Fruit fly (Drosophila melanogaster) whole organism, embryonic: ENCODE data around the gene Veneno.

Experiments used
- ATbp ChIP-seq: fragments of 200-800 bp; sonication (Bioruptor generic); optimal IDR thresholded peaks from 2 replicates; lab custom pipeline; 2017; ENCODE audit warnings: missing biosample characterization, mild to moderate bottlenecking, missing genetic modification characterization, missing genetic modification reagents
- Atf6 ChIP-seq: fragments of 200-800 bp; sonication (Bioruptor generic); IDR thresholded peaks from 2 replicates; pipeline ENCODE4 v1.3.6; 2022; ENCODE audit warnings: missing biosample characterization, missing genetic modification characterization
- Blimp-1 ChIP-seq: fragments of 200-800 bp; sonication (Bioruptor generic); optimal IDR thresholded peaks from 3 replicates; lab custom pipeline; 2018; ENCODE audit warnings: missing biosample characterization, missing genetic modification characterization, mild to moderate bottlenecking, moderate library complexity, missing genetic modification reagents
- BtbVII ChIP-seq: fragments of 200-800 bp; sonication (Bioruptor generic); optimal IDR thresholded peaks from 3 replicates; lab custom pipeline; 2017; ENCODE audit warnings: missing biosample characterization, mild to moderate bottlenecking, missing genetic modification characterization
- CG10267 ChIP-seq: fragments of 200-800 bp; sonication (Bioruptor generic); optimal IDR thresholded peaks from 2 replicates; lab custom pipeline; 2018; ENCODE audit warnings: missing biosample characterization, mild to moderate bottlenecking, missing genetic modification characterization, moderate library complexity
- CG10543 ChIP-seq: fragments of 200-800 bp; sonication (Bioruptor generic); optimal IDR thresholded peaks from 3 replicates; lab custom pipeline; 2017; ENCODE audit warnings: missing biosample characterization, mild to moderate bottlenecking, missing genetic modification characterization, moderate library complexity
- CG11456 ChIP-seq: fragments of 200-800 bp; sonication (Bioruptor generic); IDR thresholded peaks from 3 replicates; pipeline ENCODE4 v1.3.6; 2022; ENCODE audit warnings: missing biosample characterization, missing genetic modification characterization
- CG11504 ChIP-seq: fragments of 200-800 bp; sonication (Bioruptor generic); optimal IDR thresholded peaks from 3 replicates; lab custom pipeline; 2019; ENCODE audit warnings: missing biosample characterization, mild to moderate bottlenecking, missing genetic modification characterization, moderate library complexity
- CG12104 ChIP-seq: fragments of 200-800 bp; sonication (Bioruptor generic); optimal IDR thresholded peaks from 3 replicates; lab custom pipeline; 2016; ENCODE audit warnings: missing biosample characterization, missing genetic modification characterization
- CG15011 ChIP-seq: fragments of 200-800 bp; sonication (Bioruptor generic); optimal IDR thresholded peaks from 3 replicates; lab custom pipeline; 2018; ENCODE audit warnings: missing biosample characterization, mild to moderate bottlenecking, missing genetic modification characterization
- CG15269 ChIP-seq: fragments of 200-800 bp; sonication (Bioruptor generic); optimal IDR thresholded peaks from 2 replicates; lab custom pipeline; 2018; ENCODE audit warnings: missing biosample characterization, mild to moderate bottlenecking, missing genetic modification characterization, moderate library complexity
- CG1647 ChIP-seq: fragments of 200-800 bp; sonication (Bioruptor generic); optimal IDR thresholded peaks from 3 replicates; lab custom pipeline; 2016; ENCODE audit warnings: missing biosample characterization, missing genetic modification characterization
- CG18619 ChIP-seq: fragments of 200-800 bp; sonication (Bioruptor generic); optimal IDR thresholded peaks from 3 replicates; lab custom pipeline; 2017; ENCODE audit warnings: missing biosample characterization, mild to moderate bottlenecking, missing genetic modification characterization
- CG2116 ChIP-seq: fragments of 200-800 bp; sonication (Bioruptor generic); optimal IDR thresholded peaks from 3 replicates; lab custom pipeline; 2018; ENCODE audit warnings: missing biosample characterization, mild to moderate bottlenecking, missing genetic modification characterization
- CG2199 ChIP-seq: fragments of 200-800 bp; sonication (Bioruptor generic); IDR thresholded peaks from 3 replicates; pipeline ENCODE4 v1.3.6; 2022; ENCODE audit warnings: missing biosample characterization, missing genetic modification characterization
- CG30403 ChIP-seq: fragments of 200-800 bp; sonication (Bioruptor generic); optimal IDR thresholded peaks from 3 replicates; lab custom pipeline; 2016; ENCODE audit warnings: missing biosample characterization, missing genetic modification characterization
- CG3163 ChIP-seq: fragments of 200-800 bp; sonication (Bioruptor generic); optimal IDR thresholded peaks from 3 replicates; lab custom pipeline; 2016; ENCODE audit warnings: missing biosample characterization, missing genetic modification characterization
- CG34224 ChIP-seq: fragments of 200-800 bp; sonication (Bioruptor generic); IDR thresholded peaks from 3 replicates; pipeline ENCODE4 v1.3.6; 2022; ENCODE audit warnings: missing biosample characterization, missing genetic modification characterization; ENCODE audit not compliant: partially characterized antibody
- CG4617 ChIP-seq: fragments of 200-800 bp; sonication (Bioruptor generic); optimal IDR thresholded peaks from 3 replicates; lab custom pipeline; 2016; ENCODE audit warnings: missing biosample characterization, missing genetic modification characterization, borderline replicate concordance
- CG4854 ChIP-seq: fragments of 200-800 bp; sonication (Bioruptor generic); optimal IDR thresholded peaks from 2 replicates; lab custom pipeline; 2016; ENCODE audit warnings: missing biosample characterization, missing genetic modification characterization, inconsistent platforms
- CG6854 ChIP-seq: fragments of 200-800 bp; sonication (Bioruptor generic); optimal IDR thresholded peaks from 3 replicates; lab custom pipeline; 2017; ENCODE audit warnings: missing biosample characterization, mild to moderate bottlenecking, missing genetic modification characterization
- CG7839 ChIP-seq: fragments of 200-800 bp; sonication (Bioruptor generic); optimal IDR thresholded peaks from 3 replicates; lab custom pipeline; 2018; ENCODE audit warnings: missing biosample characterization, mild to moderate bottlenecking, missing genetic modification characterization, moderate library complexity
- CG8290 ChIP-seq, 3 experiments: fragments of 200-800 bp; sonication (Bioruptor generic); optimal IDR thresholded peaks; 2 replicates each; lab custom pipeline; 2016 to 2019; ENCODE audit warnings: missing biosample characterization in 3 of 3, missing genetic modification characterization in 3 of 3, mild to moderate bottlenecking in 2 of 3, moderate library complexity in 1 of 3
- CG9727 ChIP-seq: fragments of 200-800 bp; sonication (Bioruptor generic); optimal IDR thresholded peaks from 3 replicates; lab custom pipeline; 2017; ENCODE audit warnings: missing biosample characterization, mild to moderate bottlenecking, missing genetic modification characterization
- CG9817 ChIP-seq: fragments of 200-800 bp; sonication (Bioruptor generic); optimal IDR thresholded peaks from 2 replicates; lab custom pipeline; 2018; ENCODE audit warnings: missing biosample characterization, mild to moderate bottlenecking, missing genetic modification characterization, moderate library complexity
- CoRest ChIP-seq: fragments of 200-800 bp; sonication (Bioruptor generic); optimal IDR thresholded peaks from 3 replicates; lab custom pipeline; 2018; ENCODE audit warnings: missing biosample characterization, mild to moderate bottlenecking, missing genetic modification characterization, moderate library complexity
- D19B ChIP-seq: fragments of 200-800 bp; sonication (Bioruptor generic); optimal IDR thresholded peaks from 2 replicates; lab custom pipeline; 2017; ENCODE audit warnings: missing biosample characterization, mild to moderate bottlenecking, missing genetic modification characterization
- Deaf1 ChIP-seq: fragments of 200-800 bp; optimal IDR thresholded peaks from 3 replicates; lab custom pipeline; 2019; ENCODE audit warnings: missing biosample characterization, mild to moderate bottlenecking, missing genetic modification characterization, moderate library complexity
- Dfd ChIP-seq, 2 experiments: fragments of >200 bp; optimal IDR thresholded peaks; 2 replicates each; lab custom pipeline; 2017; ENCODE audit warnings: missing biosample characterization in 2 of 2, missing genetic modification characterization in 2 of 2
- H15 ChIP-seq: fragments of 200-800 bp; sonication (Bioruptor generic); IDR thresholded peaks from 3 replicates; pipeline ENCODE4 v1.3.6; 2022; ENCODE audit warnings: missing biosample characterization, missing genetic modification characterization
- Hmx ChIP-seq: fragments of 200-800 bp; sonication (Bioruptor generic); optimal IDR thresholded peaks from 2 replicates; lab custom pipeline; 2016; ENCODE audit warnings: missing biosample characterization, missing genetic modification characterization
- Lpt ChIP-seq: fragments of >200 bp; optimal IDR thresholded peaks from 2 replicates; lab custom pipeline; 2018; ENCODE audit warnings: missing biosample characterization, missing genetic modification characterization
- Mad ChIP-seq: fragments of 200-800 bp; sonication (Bioruptor generic); optimal IDR thresholded peaks from 2 replicates; lab custom pipeline; 2016; ENCODE audit warnings: missing biosample characterization, missing genetic modification characterization
- Max ChIP-seq: fragments of 200-800 bp; sonication (Bioruptor generic); optimal IDR thresholded peaks from 2 replicates; lab custom pipeline; 2016; ENCODE audit warnings: missing biosample characterization, mild to moderate bottlenecking, missing genetic modification characterization
- Meics ChIP-seq: fragments of 200-800 bp; sonication (Bioruptor generic); optimal IDR thresholded peaks from 2 replicates; lab custom pipeline; 2017; ENCODE audit warnings: missing biosample characterization, mild to moderate bottlenecking, missing genetic modification characterization
- NK7.1 ChIP-seq: fragments of 200-800 bp; sonication (Bioruptor generic); optimal IDR thresholded peaks from 3 replicates; lab custom pipeline; 2016; ENCODE audit warnings: missing biosample characterization, missing genetic modification characterization
- Ssrp ChIP-seq: fragments of 200-800 bp; sonication (Bioruptor generic); optimal IDR thresholded peaks from 2 replicates; lab custom pipeline; 2018; ENCODE audit warnings: missing biosample characterization, mild to moderate bottlenecking, missing genetic modification characterization, moderate library complexity
- chm ChIP-seq: fragments of 200-800 bp; sonication (Bioruptor generic); IDR thresholded peaks from 2 replicates; pipeline ENCODE4 v1.3.6; 2022; ENCODE audit warnings: missing biosample characterization, missing genetic modification characterization
- dpn ChIP-seq, 2 experiments: fragments of 200-800 bp; sonication (Bioruptor generic); optimal IDR thresholded peaks; 3 replicates each; lab custom pipeline; 2016; ENCODE audit warnings: missing biosample characterization in 2 of 2, missing genetic modification characterization in 2 of 2
- emc ChIP-seq: fragments of 200-800 bp; sonication (Bioruptor generic); optimal IDR thresholded peaks from 2 replicates; lab custom pipeline; 2016; ENCODE audit warnings: missing biosample characterization, missing genetic modification characterization
- hb ChIP-seq: fragments of 200-800 bp; sonication (Bioruptor generic); IDR thresholded peaks from 3 replicates; pipeline ENCODE4 v1.3.6; 2022; ENCODE audit warnings: missing biosample characterization, missing genetic modification characterization; ENCODE audit not compliant: partially characterized antibody
- ind ChIP-seq: fragments of 200-800 bp; sonication (Bioruptor generic); optimal IDR thresholded peaks from 3 replicates; lab custom pipeline; 2016; ENCODE audit warnings: missing biosample characterization, missing genetic modification characterization
- kay ChIP-seq: fragments of 200-800 bp; sonication (Bioruptor generic); optimal IDR thresholded peaks from 2 replicates; lab custom pipeline; 2016; ENCODE audit warnings: missing biosample characterization, missing genetic modification characterization
- run ChIP-seq: fragments of 200-800 bp; sonication (Bioruptor generic); optimal IDR thresholded peaks from 3 replicates; lab custom pipeline; 2018; ENCODE audit warnings: missing biosample characterization, mild to moderate bottlenecking, missing genetic modification characterization
- tx ChIP-seq: fragments of 200-800 bp; sonication (Bioruptor generic); optimal IDR thresholded peaks from 2 replicates; lab custom pipeline; 2016; ENCODE audit warnings: missing biosample characterization, missing genetic modification characterization
- wek ChIP-seq: fragments of 200-800 bp; sonication (Bioruptor generic); optimal IDR thresholded peaks from 3 replicates; lab custom pipeline; 2018; ENCODE audit warnings: missing biosample characterization, mild to moderate bottlenecking, missing genetic modification characterization, moderate library complexity
- zen2 ChIP-seq: fragments of 200-800 bp; sonication (Bioruptor generic); IDR thresholded peaks from 3 replicates; pipeline ENCODE4 v1.3.6; 2022; ENCODE audit warnings: missing biosample characterization, missing genetic modification characterization; ENCODE audit not compliant: partially characterized antibody
- zfh2 ChIP-seq: fragments of 200-800 bp; sonication (Bioruptor generic); optimal IDR thresholded peaks from 2 replicates; lab custom pipeline; 2016; ENCODE audit warnings: missing biosample characterization, missing genetic modification characterization

The Veneno gene

DNA sequence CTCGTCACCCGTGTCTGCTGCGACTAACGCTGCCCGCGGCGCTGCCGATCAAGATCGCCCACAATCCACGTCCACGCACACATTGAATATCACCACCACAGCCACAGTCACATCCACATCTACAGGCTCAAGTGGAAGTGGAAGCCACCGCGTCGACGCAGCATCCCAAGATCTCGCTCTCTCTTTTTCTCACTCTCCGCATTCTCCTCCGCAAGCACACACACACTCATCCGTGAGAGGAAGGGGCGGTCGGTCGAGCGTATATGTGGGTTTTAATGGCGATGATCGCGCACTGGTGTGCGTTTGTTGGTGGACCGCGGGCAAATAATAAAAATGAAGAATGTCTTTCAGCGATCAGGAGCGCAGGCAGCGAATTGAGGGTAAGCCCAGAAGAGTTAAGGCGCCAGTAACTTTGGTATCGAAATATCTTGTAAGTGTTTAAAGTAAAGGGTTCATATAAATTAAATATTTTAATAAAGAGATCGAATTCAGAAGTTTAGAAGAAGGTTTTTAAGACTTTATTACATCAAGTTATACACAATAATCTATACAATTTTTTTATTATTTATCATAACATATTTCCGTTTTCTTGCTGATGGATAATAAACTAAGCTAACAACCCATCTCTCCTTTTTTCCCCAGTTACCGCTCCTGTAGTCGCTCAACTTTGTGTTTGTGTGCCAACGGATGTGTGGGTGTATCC lies 28.4 kb downstream of the Veneno start, which contains the start of gene Poxm (continued):
- TF ChIP-seq Dfd (GFP tag; optimal IDR thresholded peaks at IDR 0.05; lab: Kevin White, UChicago): peak in 1 of 2 experiments; percentile 83
- peak; percentile 93 for TF ChIP-seq CG11504 (tag; lab: Kevin White, UChicago)
- TF ChIP-seq kay (GFP tag; lab: Kevin White, UChicago): peak; percentile 74
- peak; percentile 97 for TF ChIP-seq CoRest (tag; lab: Kevin White, UChicago)
- TF ChIP-seq run (tag; lab: Kevin White, UChicago): peak; percentile 77
- TF ChIP-seq CG6854 (GFP tag; lab: Kevin White, UChicago): peak; percentile 70
- TF ChIP-seq CG7839: peak; percentile 97
- TF ChIP-seq CG30403 (GFP tag; lab: Kevin White, UChicago): peak; percentile 95
- peak; percentile 85 for TF ChIP-seq CG10543
- peak; percentile 40 for TF ChIP-seq CG2116 (GFP tag; lab: Kevin White, UChicago)
- no peak for TF ChIP-seq hb (GFP tag; lab: Robert Waterston, UW)
- peak; percentile 78 for TF ChIP-seq CG8290 (GFP tag; optimal IDR thresholded peaks at IDR 0.05; lab: Kevin White, UChicago)
- peak in 1 of 2 experiments; percentile 83 for TF ChIP-seq CG8290 (tag; optimal IDR thresholded peaks at IDR 0.05; lab: Kevin White, UChicago)
- TF ChIP-seq CG10267 (tag; lab: Kevin White, UChicago): peak; percentile 86
- peak; percentile 84 for TF ChIP-seq CG15011 (GFP tag; lab: Kevin White, UChicago)
- TF ChIP-seq BtbVII (GFP tag; lab: Kevin White, UChicago): peak; percentile 82
- TF ChIP-seq emc: no peak
- TF ChIP-seq CG9817 (tag; lab: Kevin White, UChicago): peak; percentile 87
- peak; percentile 81 for TF ChIP-seq ATbp (GFP tag; lab: Kevin White, UChicago)
- TF ChIP-seq Max: peak; percentile 78
- TF ChIP-seq wek (GFP tag; lab: Kevin White, UChicago): no peak
- peak; percentile 86 for TF ChIP-seq CG11456
- TF ChIP-seq Atf6 (GFP tag; lab: Robert Waterston, UW): peak; percentile 79
- TF ChIP-seq CG4617 (GFP tag; lab: Kevin White, UChicago): peak; percentile 63
- TF ChIP-seq zen2 (GFP tag; lab: Robert Waterston, UW): no peak
- TF ChIP-seq CG4854: peak; percentile 61
- peak; percentile 96 for TF ChIP-seq Ssrp (tag; lab: Kevin White, UChicago)
- TF ChIP-seq H15 (GFP tag; lab: Robert Waterston, UW): peak; percentile 84
- TF ChIP-seq CG2199 (GFP tag; lab: Robert Waterston, UW): 0 out of 3 replicates have a peak, but pooled peaks have one; percentile 10
- peak; percentile 80 for TF ChIP-seq Mad (GFP tag; lab: Kevin White, UChicago)
- peak; percentile 87 for TF ChIP-seq Meics (GFP tag; lab: Kevin White, UChicago)
- peak; percentile 96 for TF ChIP-seq CG9727
- TF ChIP-seq CG3163: no peak
- peak; percentile 81 to 86 for TF ChIP-seq dpn (GFP tag; optimal IDR thresholded peaks at IDR 0.05; lab: Kevin White, UChicago)
- peak; percentile 87 for TF ChIP-seq CG12104 (GFP tag; lab: Kevin White, UChicago)
- TF ChIP-seq zfh2 (GFP tag; lab: Kevin White, UChicago): peak; percentile 43
- TF ChIP-seq Deaf1 (tag; lab: Kevin White, UChicago): peak; percentile 56
- TF ChIP-seq tx (GFP tag; lab: Kevin White, UChicago): peak; percentile 35
- TF ChIP-seq D19B (GFP tag; lab: Kevin White, UChicago): peak; percentile 65
- TF ChIP-seq Lpt: no peak
- TF ChIP-seq CG15269 (tag; lab: Kevin White, UChicago): peak; percentile 92
- peak; percentile 86 for TF ChIP-seq ind (GFP tag; lab: Kevin White, UChicago)
- TF ChIP-seq CG18619: peak; percentile 88
- peak; percentile 44 for TF ChIP-seq CG1647 (GFP tag; lab: Kevin White, UChicago)
- TF ChIP-seq NK7.1 (GFP tag; lab: Kevin White, UChicago): no peak
- peak; percentile 87 for TF ChIP-seq Blimp-1 (GFP tag; lab: Kevin White, UChicago)
- no peak for TF ChIP-seq chm
- TF ChIP-seq CG34224: 0 out of 3 replicates have a peak, but pooled peaks have one; percentile 27
- peak; percentile 30 for TF ChIP-seq Hmx
